Worm (Caenorhabditis elegans) whole organism, early embryonic: Measurements from ENCODE around the gene dmsr-8.

Experiments
- B0310.2 ChIP-seq: sonication (generic microtip); optimal IDR thresholded peaks from 2 replicates; lab custom pipeline; 2016; ENCODE audit warnings: mild to moderate bottlenecking, missing genetic modification characterization, missing compliant biosample characterization
- F13C5.2 ChIP-seq: sonication (generic microtip); optimal IDR thresholded peaks from 2 replicates; lab custom pipeline; 2017; ENCODE audit warnings: mild to moderate bottlenecking, missing genetic modification characterization, inconsistent platforms, missing compliant biosample characterization
- aly-1 ChIP-seq: sonication (generic microtip); optimal IDR thresholded peaks from 2 replicates; lab custom pipeline; 2016; ENCODE audit warnings: missing genetic modification characterization, missing compliant biosample characterization
- ama-1 ChIP-seq: fragments of 150-350 bp; optimal IDR thresholded peaks from 2 replicates; lab custom pipeline; 2014
- ceh-13 ChIP-seq: fragments of 200-800 bp; sonication (Bioruptor generic); optimal IDR thresholded peaks from 2 replicates; lab custom pipeline; 2018; ENCODE audit warnings: mild to moderate bottlenecking, missing genetic modification characterization, missing compliant biosample characterization
- ceh-36 ChIP-seq: sonication (generic microtip); optimal IDR thresholded peaks from 2 replicates; lab custom pipeline; 2016; ENCODE audit warnings: missing genetic modification characterization, inconsistent platforms, missing compliant biosample characterization
- flt-1 ChIP-seq: fragments of 200-800 bp; sonication (Bioruptor generic); IDR thresholded peaks from 2 replicates; pipeline ENCODE4 v1.3.6; 2022; ENCODE audit warnings: missing genetic modification characterization, missing compliant biosample characterization
- hmg-4 ChIP-seq: fragments of 200-800 bp; sonication (Bioruptor generic); optimal IDR thresholded peaks from 2 replicates; lab custom pipeline; 2018; ENCODE audit warnings: mild to moderate bottlenecking, missing genetic modification characterization, missing compliant biosample characterization
- hnd-1 ChIP-seq: sonication (generic microtip); optimal IDR thresholded peaks from 2 replicates; lab custom pipeline; 2016; ENCODE audit warnings: missing genetic modification characterization, missing compliant biosample characterization
- scrt-1 ChIP-seq: fragments of 200-800 bp; sonication (Bioruptor generic); IDR thresholded peaks from 2 replicates; pipeline ENCODE4 v1.3.6; 2022; ENCODE audit warnings: missing genetic modification characterization, missing compliant biosample characterization
- sea-1 ChIP-seq: fragments of 200-800 bp; sonication (Bioruptor generic); conservative IDR thresholded peaks from 2 replicates; pipeline ENCODE4 v1.3.6; 2022; ENCODE audit warnings: missing genetic modification characterization, missing compliant biosample characterization

DNA sequence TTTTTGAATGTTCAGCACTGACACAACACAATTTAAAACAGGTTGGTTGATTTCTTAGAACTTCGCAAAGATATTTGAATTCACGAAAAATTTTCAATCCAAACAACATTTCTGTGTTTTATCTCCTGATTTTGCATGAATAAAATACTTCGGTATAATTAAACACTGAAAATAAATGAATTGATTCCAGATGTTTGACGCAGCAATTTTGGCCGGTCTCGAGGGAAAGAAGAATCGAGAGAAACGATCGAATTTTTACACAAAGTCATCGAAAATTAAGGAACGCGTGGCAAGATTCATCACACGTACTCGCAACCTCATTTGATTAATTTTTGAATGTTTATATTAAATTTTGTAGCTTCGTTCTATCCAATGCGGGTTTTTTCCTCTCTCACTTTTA lies 50.0 kb downstream of the dmsr-8 start:
- TF ChIP-seq ceh-13 (GFP tag; lab: Kevin White, UChicago) (no peak), ama-1 (lab: Kevin White, UChicago) (no peak), aly-1 (no peak), sea-1 (GFP tag; lab: Robert Waterston, UW) (no peak), hnd-1 (tag; lab: Kevin White, UChicago) (no peak), F13C5.2 (tag; lab: Kevin White, UChicago) (no peak), ceh-36 (no peak), hmg-4 (no peak), flt-1 (GFP tag; lab: Robert Waterston, UW) (no peak), B0310.2 (tag; lab: Kevin White, UChicago) (no peak), scrt-1 (GFP tag; lab: Robert Waterston, UW) (no peak)
